Fruit fly (Drosophila melanogaster): ENCODE measurements around the gene Adk2.

The Adk2 gene

DNA sequence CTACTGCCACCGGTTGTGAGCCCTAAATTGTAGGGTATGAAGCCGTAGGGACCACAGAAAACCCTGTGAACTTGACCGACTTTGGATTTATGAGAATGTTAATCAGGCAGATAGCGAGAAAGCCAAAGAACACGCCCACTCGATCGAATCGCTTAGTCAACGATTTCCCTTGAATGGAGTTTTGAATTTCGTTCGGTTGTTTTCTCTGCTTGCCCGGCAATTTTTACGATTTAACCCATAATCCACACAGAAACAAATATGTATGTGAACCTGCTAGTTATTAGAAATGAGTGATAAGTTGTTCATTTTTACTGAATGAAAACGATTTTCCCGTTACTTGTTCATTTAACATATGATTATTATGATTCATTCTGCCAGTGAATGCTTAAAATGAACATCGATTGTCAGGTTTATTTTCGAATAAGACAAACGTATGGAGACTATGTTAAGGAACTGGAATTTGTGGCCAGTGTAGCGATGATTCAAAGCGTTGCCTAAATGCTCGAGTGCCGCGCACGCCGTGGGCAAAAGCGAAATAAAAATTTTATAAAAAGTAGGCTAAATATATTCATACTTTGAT, 7.7 kb upstream of the Adk2 start (continued):
- no peak for TF ChIP-seq cato (GFP tag; optimal IDR thresholded peaks at IDR 0.05; ENCODE audit: borderline replicate concordance)
- TF ChIP-seq CG2712 (tag; optimal IDR thresholded peaks at IDR 0.05), result peak; percentile 41
- peak; percentile 22; the same call in 1 of the 2 replicates for TF ChIP-seq slbo (GFP tag; IDR thresholded peaks at IDR 0.05)
- no peak for TF ChIP-seq slp2 (GFP tag; optimal IDR thresholded peaks at IDR 0.05)
- TF ChIP-seq CG16813 (GFP tag; IDR thresholded peaks at IDR 0.05; ENCODE audit: partially characterized antibody), result no peak
- TF ChIP-seq ci (GFP tag; IDR thresholded peaks at IDR 0.05), result 0 out of 3 replicates have a peak, but pooled peaks have one; percentile 22
- TF ChIP-seq wdn (GFP tag; IDR thresholded peaks at IDR 0.05), result no peak
- TF ChIP-seq grau (tag; optimal IDR thresholded peaks at IDR 0.05), result peak; percentile 39
- no peak for TF ChIP-seq nerfin-2 (GFP tag; IDR thresholded peaks at IDR 0.05; ENCODE audit: partially characterized antibody)
- no peak for TF ChIP-seq NC2β (GFP tag; optimal IDR thresholded peaks at IDR 0.05)
- no peak for TF ChIP-seq CG10565 (GFP tag; optimal IDR thresholded peaks at IDR 0.05)
- TF ChIP-seq sob (GFP tag; IDR thresholded peaks at IDR 0.05), result peak; percentile 18; the same call in 1 of the 2 replicates
- no peak for TF ChIP-seq CG18011 (GFP tag; optimal IDR thresholded peaks at IDR 0.05)
- TF ChIP-seq CG34422 (GFP tag; IDR thresholded peaks at IDR 0.05), result no peak
- no peak for TF ChIP-seq CG16779 (GFP tag; IDR thresholded peaks at IDR 0.05)
- TF ChIP-seq trh (GFP tag; optimal IDR thresholded peaks at IDR 0.05), result no peak
- TF ChIP-seq CG6854 (GFP tag; optimal IDR thresholded peaks at IDR 0.05), result no peak
- no peak for TF ChIP-seq da (GFP tag; optimal IDR thresholded peaks at IDR 0.05)
- TF ChIP-seq prd (optimal IDR thresholded peaks at IDR 0.05), result no peak
- TF ChIP-seq prd (GFP tag; IDR thresholded peaks at IDR 0.05), result peak; percentile 39; the same call in 1 of the 3 replicates
- no peak for TF ChIP-seq NC2α (GFP tag; optimal IDR thresholded peaks at IDR 0.05)
- peak in 1 of 2 experiments; percentile 58 for TF ChIP-seq Hr51 (GFP tag; optimal IDR thresholded peaks at IDR 0.05)
- TF ChIP-seq ken (GFP tag; IDR thresholded peaks at IDR 0.05), result no peak
- no peak for TF ChIP-seq Hmr (GFP tag; optimal IDR thresholded peaks at IDR 0.05)
- TF ChIP-seq CG7372 (GFP tag; IDR thresholded peaks at IDR 0.05), result no peak
- TF ChIP-seq CG2678 (tag; optimal IDR thresholded peaks at IDR 0.05), result peak; percentile 44
- no peak for TF ChIP-seq Sry-δ (GFP tag; optimal IDR thresholded peaks at IDR 0.05)
- no peak for TF ChIP-seq sqz (GFP tag; optimal IDR thresholded peaks at IDR 0.05)
- no peak for TF ChIP-seq CG3281 (GFP tag; optimal IDR thresholded peaks at IDR 0.05)
- peak; percentile 20 for TF ChIP-seq CG12391 (tag; optimal IDR thresholded peaks at IDR 0.05)
- no peak for TF ChIP-seq ranshi (GFP tag; IDR thresholded peaks at IDR 0.05)
- TF ChIP-seq pzg (GFP tag; optimal IDR thresholded peaks at IDR 0.05), result no peak
- no peak for TF ChIP-seq lov (optimal IDR thresholded peaks at IDR 0.05)
- no peak for TF ChIP-seq lov (GFP tag; IDR thresholded peaks at IDR 0.05)
- TF ChIP-seq shn (GFP tag; optimal IDR thresholded peaks at IDR 0.05), result no peak
- no peak for TF ChIP-seq CG4360 (GFP tag; IDR thresholded peaks at IDR 0.05)
- TF ChIP-seq zf30C (GFP tag; optimal IDR thresholded peaks at IDR 0.05), result peak; percentile 33
- no peak for TF ChIP-seq Fer2 (tag; optimal IDR thresholded peaks at IDR 0.05)
- TF ChIP-seq CG3726 (GFP tag; IDR thresholded peaks at IDR 0.05), result no peak
- TF ChIP-seq fd3F (GFP tag; optimal IDR thresholded peaks at IDR 0.05), result no peak
- no peak for TF ChIP-seq exex (tag; optimal IDR thresholded peaks at IDR 0.05)
- TF ChIP-seq CG32767 (GFP tag; IDR thresholded peaks at IDR 0.05), result no peak
- TF ChIP-seq CoRest (tag; optimal IDR thresholded peaks at IDR 0.05), result peak; percentile 47
- no peak for TF ChIP-seq bowl (GFP tag; IDR thresholded peaks at IDR 0.05)
- no peak for TF ChIP-seq amos (GFP tag; IDR thresholded peaks at IDR 0.05; ENCODE audit: partially characterized antibody)
- no peak for TF ChIP-seq ATbp (GFP tag; optimal IDR thresholded peaks at IDR 0.05)
- TF ChIP-seq CG8290 (GFP tag; optimal IDR thresholded peaks at IDR 0.05), result no peak
- no peak for TF ChIP-seq CG8290 (tag; optimal IDR thresholded peaks at IDR 0.05)
- TF ChIP-seq HLHmδ (GFP tag; optimal IDR thresholded peaks at IDR 0.05), result no peak
- TF ChIP-seq CG10431 (GFP tag; optimal IDR thresholded peaks at IDR 0.05), result no peak
- no peak for TF ChIP-seq cwo (GFP tag; optimal IDR thresholded peaks at IDR 0.05)
